Fruit fly (Drosophila melanogaster) Kc167 (cell line): ENCODE results near the gene ATPsynE.

ENCODE experiments used
- Sin3A ChIP-seq: fragments of >200 bp; optimal IDR thresholded peaks from 2 replicates; lab custom pipeline; 2018; ENCODE audit warnings: missing external identifiers
- h ChIP-seq: fragments of >200 bp; optimal IDR thresholded peaks from 3 replicates; lab custom pipeline; 2018; ENCODE audit warnings: missing external identifiers
- psq ChIP-seq: fragments of >200 bp; optimal IDR thresholded peaks from 2 replicates; lab custom pipeline; 2017; ENCODE audit warnings: missing external identifiers

DNA sequence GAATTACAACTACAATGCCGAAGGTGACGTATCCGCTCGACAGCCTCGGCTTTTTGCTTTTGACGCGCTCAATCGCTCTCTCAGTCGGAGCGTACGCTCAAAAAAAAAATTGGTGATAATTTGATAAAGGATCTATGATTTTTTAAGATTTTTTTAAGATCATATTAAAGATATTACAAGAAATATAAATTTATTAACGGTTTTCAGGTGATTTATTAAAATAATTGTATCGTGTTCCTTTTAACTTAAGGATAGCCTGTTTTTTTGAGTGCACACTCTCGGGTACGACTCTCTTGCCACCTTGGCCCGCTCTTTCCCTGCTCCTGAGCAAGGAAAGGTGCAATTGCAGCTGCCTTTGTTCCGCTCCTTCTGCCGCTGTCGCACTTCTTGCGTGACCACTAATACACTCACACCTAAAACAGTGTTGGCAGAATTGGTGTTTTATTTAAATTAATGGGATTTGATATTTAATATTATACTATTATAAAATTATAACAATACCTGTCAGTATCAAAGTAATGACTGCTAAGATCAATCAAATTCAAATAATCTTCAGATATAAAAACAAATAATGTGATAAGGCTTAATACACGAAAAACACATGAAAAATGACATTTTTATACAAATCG lies 48.7 kb upstream of the ATPsynE start:
- TF ChIP-seq psq (lab: Kevin White, UChicago) (no peak), Sin3A (no peak), h (lab: Kevin White, UChicago) (no peak)
